Fruit fly (Drosophila melanogaster) S2 (cell line): ENCODE results near the gene CG14301.

Experiments used
- CG8478 ChIP-seq: fragments of >200 bp; optimal IDR thresholded peaks from 2 replicates; lab custom pipeline; 2018
- CTCF ChIP-seq, 2 experiments: fragments of >200 bp; optimal IDR thresholded peaks; 2 replicates each; lab custom pipeline; 2018

The CG14301 gene

DNA sequence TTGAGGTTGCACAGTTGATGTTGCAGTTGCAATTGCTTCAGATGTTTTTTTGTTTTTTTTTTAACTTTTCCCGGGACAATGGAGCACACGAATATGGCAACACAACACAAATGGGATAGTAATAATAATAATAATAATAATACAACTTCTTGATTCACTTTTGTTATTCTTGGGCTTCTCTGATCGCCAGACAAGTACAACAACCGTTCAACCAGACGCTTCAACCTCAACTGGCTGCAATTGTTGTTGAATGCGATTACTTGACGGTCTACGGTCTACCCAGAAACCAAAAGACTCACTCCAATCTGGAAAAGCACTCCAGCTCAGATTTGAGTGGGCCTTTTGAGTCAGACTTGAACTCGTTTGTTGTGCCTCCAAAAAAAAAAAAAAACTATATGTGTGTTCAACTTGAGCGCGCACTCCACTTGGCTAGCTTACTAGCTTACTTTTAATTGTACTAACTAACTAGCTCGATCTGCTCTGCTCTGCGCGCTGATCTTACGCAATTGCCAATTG is at the start of gene CG14301:
Gene CG14301, minus strand, starts transcription at position 216 of the 516 bp plus-strand sequence.
- no peak for TF ChIP-seq CG8478 (lab: Kevin White, UChicago)
- TF ChIP-seq CTCF (optimal IDR thresholded peaks at IDR 0.05; lab: Kevin White, UChicago) = no peak

- TF ChIP-seq CG8478 (lab: Kevin White, UChicago) = no peak
- no peak for TF ChIP-seq CTCF (optimal IDR thresholded peaks at IDR 0.05; lab: Kevin White, UChicago)
Measured at dm6 chr3R:18681054-18681453, 39.8 kb upstream of the CG14301 start.

DNA sequence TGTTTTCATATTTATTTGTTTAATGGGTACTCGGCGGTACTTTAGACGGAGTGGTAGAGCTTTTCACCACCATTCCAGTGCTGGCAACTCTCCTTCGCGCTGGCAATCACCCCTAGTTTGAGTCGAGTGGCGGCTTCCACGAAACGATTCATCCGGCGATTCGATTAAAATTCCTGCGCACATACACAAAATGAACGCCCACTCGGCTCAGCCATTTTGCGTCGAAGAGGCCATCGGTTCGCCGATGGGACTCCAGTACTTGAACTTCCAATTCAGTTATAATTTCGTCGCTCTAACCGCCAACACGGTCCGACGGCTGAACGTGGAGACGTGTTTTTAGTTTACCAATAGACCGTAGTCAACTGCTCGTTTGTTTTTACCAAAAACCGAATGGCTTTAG is 39.1 kb upstream of the CG14301 start, which contains the start of the genes CG46318 and ChT:
Gene CG46318, plus strand, starts transcription at position 273 of the 400 bp plus-strand sequence.
Gene ChT, plus strand, starts transcription at position 273 of the 400 bp plus-strand sequence.
- TF ChIP-seq CG8478 (lab: Kevin White, UChicago) = no peak
- TF ChIP-seq CTCF (optimal IDR thresholded peaks at IDR 0.05; lab: Kevin White, UChicago) = no peak

- TF ChIP-seq CG8478 (lab: Kevin White, UChicago) = no peak
Measured at dm6 chr3R:18677500-18677940, 36.3 kb upstream of the CG14301 start, which contains the start of the genes dind and CG7706. Gene dind, minus strand, starts transcription at chr3R:18677539. Gene CG7706, plus strand, starts transcription at chr3R:18677818.

- TF ChIP-seq CG8478 (lab: Kevin White, UChicago) = no peak
- TF ChIP-seq CTCF (optimal IDR thresholded peaks at IDR 0.05; lab: Kevin White, UChicago) = no peak
Measured at dm6 chr3R:18671112-18671729, 30.0 kb upstream of the CG14301 start, which contains the start of gene CG31230. Gene CG31230, plus strand, starts transcription at chr3R:18671679.

DNA sequence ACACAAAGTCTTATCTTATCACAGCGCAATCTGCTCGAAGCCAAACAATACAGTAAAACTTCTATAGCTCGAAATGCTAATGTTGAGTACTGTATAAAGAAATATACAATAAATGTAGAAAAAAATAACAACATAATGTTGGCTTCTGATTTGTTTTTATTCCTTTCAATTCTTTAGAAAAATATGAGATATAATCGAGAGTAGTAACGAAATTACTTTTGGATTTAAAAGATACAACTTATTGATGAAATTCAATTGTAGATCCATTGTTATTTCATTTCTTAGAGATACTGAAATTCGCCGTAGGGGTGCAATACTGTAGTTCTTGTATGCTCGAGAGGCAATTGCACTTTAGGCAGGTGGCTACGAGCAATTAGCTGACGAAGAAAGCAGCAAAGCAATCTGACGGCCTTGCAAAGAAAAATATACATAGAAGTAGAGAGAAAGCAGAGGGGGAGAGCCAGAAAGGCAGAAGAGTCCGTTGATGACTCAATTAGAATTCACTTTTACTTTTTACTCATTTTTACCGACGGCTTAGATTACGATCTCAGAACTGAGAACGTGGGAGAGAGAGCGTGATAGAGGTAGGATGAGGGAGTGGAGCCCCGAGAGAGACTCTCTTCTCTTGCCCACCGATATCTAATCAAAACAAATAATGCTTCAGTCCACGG is 29.3 kb upstream of the CG14301 start:
- no peak for TF ChIP-seq CG8478 (lab: Kevin White, UChicago)
- no peak for TF ChIP-seq CTCF (optimal IDR thresholded peaks at IDR 0.05; lab: Kevin White, UChicago)

dm6 chr3R:18669812-18670211 is 28.6 kb upstream of the CG14301 start:
- TF ChIP-seq CTCF (optimal IDR thresholded peaks at IDR 0.05; lab: Kevin White, UChicago) (no peak), CG8478 (lab: Kevin White, UChicago) (no peak)

- TF ChIP-seq CG8478 (lab: Kevin White, UChicago) (no peak), CTCF (optimal IDR thresholded peaks at IDR 0.05; lab: Kevin White, UChicago) (no peak)
Measured at dm6 chr3R:18669152-18669551, 27.9 kb upstream of the CG14301 start, which contains the start of gene CG7702. Gene CG7702, plus strand, starts transcription at chr3R:18669390.

DNA sequence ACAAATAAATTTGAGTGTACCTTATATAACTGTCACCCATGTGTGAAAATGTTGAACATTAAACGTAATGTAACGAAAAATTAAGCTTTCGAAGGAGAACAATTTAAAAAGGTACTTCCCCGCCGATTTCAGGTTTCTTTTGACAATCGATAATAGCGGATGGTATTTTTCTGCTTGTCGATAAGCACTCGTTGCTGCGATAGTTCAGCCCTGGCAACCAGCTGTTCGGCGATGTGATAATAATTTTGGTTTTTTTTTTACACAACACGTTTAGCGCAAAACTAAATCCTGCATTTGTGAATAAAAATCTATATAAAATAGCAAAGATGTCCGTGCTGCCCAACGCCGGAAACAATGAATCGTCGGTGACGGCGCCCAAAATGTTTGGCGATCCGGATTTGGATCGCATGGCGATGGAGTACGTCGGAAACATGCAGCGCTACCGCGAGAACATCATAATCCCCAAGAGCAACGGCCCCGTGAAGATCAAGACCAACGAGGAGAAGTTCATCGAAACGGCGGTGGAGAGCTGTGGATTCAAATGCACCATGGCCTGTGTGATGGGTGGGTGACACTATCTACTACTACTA is 26.5 kb upstream of the CG14301 start, which contains the start of gene CG31229:
Gene CG31229, plus strand, starts transcription at position 194 of the 590 bp plus-strand sequence.
- no peak for TF ChIP-seq CTCF (optimal IDR thresholded peaks at IDR 0.05; lab: Kevin White, UChicago)
- TF ChIP-seq CG8478 (lab: Kevin White, UChicago) = no peak

DNA sequence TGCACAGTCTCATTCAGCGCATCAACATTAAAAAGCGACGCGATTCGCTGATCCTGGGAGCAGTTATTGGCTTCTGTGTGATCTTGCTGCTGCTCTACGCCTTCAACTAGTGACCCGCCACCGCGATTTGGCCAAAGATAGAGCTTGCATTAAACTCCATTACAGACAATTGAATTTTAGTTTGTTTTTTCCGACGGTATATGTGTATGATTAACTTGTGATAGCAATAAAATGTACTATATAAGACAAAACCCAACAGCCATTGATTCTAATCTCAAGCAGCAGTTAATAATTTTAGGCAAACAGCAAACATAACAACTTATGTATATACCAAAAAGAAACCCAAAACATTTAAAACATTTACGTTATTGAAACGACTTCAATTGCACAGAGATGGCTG is 23.8 kb upstream of the CG14301 start, which contains the start of gene CG31231:
Gene CG31231, plus strand, starts transcription at position 301 of the 400 bp plus-strand sequence.
- TF ChIP-seq CTCF (optimal IDR thresholded peaks at IDR 0.05; lab: Kevin White, UChicago) (no peak), CG8478 (lab: Kevin White, UChicago) (no peak)

DNA sequence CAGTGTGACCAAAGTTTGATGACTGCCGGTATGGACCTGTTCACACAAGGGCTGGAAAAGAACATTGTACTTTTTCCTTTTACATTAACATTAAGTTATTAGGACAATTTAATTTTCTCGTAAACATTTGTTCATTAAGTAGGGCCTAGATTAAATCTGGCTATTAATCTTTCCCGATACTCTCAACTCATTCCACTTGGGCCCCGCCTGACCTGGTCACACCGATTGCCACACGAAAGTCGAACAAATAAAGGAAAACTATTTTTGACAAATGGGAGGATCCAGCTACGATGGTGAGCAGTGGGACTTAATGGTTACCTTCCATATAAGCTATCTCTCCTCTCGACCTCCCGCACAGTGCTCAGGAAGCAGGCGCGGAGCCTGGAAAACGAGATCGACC is 22.3 kb upstream of the CG14301 start, which contains the start of the genes Cpsf73 and Gos28:
Gene Cpsf73, minus strand, starts transcription at position 28 of the 400 bp plus-strand sequence.
Gene Gos28, plus strand, starts transcription at position 214 of the 400 bp plus-strand sequence.
- TF ChIP-seq CTCF (optimal IDR thresholded peaks at IDR 0.05; lab: Kevin White, UChicago) = peak in 1 of 2 experiments; percentile 18
- no peak for TF ChIP-seq CG8478 (lab: Kevin White, UChicago)

DNA sequence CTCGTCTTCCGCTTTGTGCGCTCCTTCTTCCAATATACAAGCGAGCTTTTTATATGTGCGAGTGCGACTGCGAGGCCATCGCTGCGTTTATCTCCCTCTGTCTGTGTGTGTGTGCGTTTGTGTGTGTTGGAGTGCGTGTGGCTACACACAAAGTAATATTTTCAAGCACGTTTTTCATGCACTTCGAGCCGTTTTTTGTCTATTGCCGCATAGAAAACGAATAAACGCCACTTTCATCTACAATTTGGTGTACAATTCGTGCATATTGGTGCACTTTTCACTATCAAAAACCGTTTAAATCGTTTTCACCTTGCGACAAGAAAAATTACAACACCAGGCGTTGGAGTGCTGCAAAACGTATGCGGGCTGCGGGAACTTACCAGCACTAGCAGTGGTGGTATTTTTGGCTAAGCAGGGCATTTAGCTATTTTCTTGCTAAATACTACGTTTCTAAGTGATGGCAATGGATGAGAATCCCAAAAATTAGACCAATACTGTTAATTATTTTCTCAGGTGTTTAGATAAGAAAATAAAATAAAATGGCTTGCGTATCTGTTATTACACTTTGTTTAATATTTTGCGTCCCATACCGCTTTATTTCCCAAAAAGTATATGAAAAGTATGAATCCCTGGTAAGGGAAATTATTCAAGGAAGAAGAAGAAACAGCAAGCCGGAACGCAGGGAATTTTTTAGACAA is 17.8 kb upstream of the CG14301 start, which contains the start of the genes CG31224 and CstF64:
Gene CG31224, minus strand, starts transcription at position 365 of the 698 bp plus-strand sequence.
Gene CstF64, plus strand, starts transcription at position 674 of the 698 bp plus-strand sequence.
- no peak for TF ChIP-seq CG8478 (lab: Kevin White, UChicago)
- no peak for TF ChIP-seq CTCF (optimal IDR thresholded peaks at IDR 0.05; lab: Kevin White, UChicago)

DNA sequence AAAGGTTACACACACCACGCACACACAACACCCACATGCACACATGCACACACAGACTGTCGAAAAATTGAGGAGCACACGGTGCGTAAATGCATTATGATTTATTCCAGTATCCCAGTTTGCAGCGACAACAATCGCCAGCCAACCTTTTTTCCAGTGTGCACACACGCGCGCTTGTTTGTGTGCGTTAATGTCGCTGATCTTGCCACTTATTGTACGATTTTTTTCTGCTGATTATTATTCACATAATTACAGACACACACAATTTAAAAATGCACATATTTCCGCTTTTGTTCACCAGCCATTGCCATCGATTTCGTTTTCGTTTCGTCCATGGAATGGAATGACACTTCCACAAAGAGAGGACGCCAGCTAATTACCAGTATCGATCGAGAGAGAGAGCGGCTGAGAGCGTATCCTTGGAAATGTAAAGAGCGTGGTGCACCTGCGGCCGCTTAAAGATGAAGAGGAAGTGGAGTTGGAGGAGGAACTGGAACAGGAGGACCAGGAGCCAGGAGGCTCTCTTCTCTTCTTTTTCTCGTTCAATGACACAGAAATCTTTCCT is 17.2 kb upstream of the CG14301 start:
- no peak for TF ChIP-seq CTCF (optimal IDR thresholded peaks at IDR 0.05; lab: Kevin White, UChicago)
- no peak for TF ChIP-seq CG8478 (lab: Kevin White, UChicago)
